Worm (Caenorhabditis elegans) whole organism, late embryonic: ENCODE results near the gene klp-7.

ENCODE experiments used
- sdc-2 ChIP-seq: sonication (generic microtip); optimal IDR thresholded peaks from 2 replicates; lab custom pipeline; 2016; ENCODE audit warnings: missing genotype, missing genetic modification characterization, missing compliant biosample characterization
- tbx-2 ChIP-seq: sonication (generic microtip); optimal IDR thresholded peaks from 2 replicates; lab custom pipeline; 2016; ENCODE audit warnings: missing genetic modification characterization, missing compliant biosample characterization
- zip-5 ChIP-seq: sonication (generic microtip); optimal IDR thresholded peaks from 2 replicates; lab custom pipeline; 2016; ENCODE audit warnings: missing genetic modification characterization, missing compliant biosample characterization

- TF ChIP-seq tbx-2 (tag; lab: Kevin White, UChicago) (no peak), sdc-2 (tag; lab: Kevin White, UChicago) (no peak), zip-5 (tag; lab: Kevin White, UChicago) (no peak)
Observed at ce11 chrIII:10832636-10833035, 26.9 kb downstream of the klp-7 start, which contains the start of gene sbsp-1.
